Fruit fly (Drosophila melanogaster): ENCODE results near the gene peb.

DNA sequence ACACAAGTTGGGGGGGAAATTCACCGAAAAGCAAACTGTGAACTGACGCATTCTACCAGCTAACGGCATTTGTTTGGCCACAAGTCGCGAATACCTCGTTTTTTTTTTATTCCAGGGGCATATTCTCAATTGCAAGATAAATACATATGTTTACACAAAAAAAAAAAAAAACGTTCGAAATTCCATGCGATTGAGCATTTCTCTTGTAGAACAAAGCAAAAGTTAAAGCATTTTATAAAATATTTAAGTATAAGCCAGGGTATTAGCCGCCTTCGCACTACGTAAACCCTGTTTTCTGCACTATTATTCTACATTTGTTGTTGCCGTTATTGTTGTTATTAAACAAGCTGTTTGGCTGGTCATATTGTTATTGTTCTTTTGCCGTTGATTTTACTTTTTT is 3.0 kb upstream of the peb start:
- TF ChIP-seq Myc (optimal IDR thresholded peaks at IDR 0.05) (no peak), h (optimal IDR thresholded peaks at IDR 0.05) (no peak), ttk (optimal IDR thresholded peaks at IDR 0.05) (no peak)
